Fruit fly (Drosophila melanogaster): ENCODE measurements around the gene CG13255.

CG13255 gene

DNA sequence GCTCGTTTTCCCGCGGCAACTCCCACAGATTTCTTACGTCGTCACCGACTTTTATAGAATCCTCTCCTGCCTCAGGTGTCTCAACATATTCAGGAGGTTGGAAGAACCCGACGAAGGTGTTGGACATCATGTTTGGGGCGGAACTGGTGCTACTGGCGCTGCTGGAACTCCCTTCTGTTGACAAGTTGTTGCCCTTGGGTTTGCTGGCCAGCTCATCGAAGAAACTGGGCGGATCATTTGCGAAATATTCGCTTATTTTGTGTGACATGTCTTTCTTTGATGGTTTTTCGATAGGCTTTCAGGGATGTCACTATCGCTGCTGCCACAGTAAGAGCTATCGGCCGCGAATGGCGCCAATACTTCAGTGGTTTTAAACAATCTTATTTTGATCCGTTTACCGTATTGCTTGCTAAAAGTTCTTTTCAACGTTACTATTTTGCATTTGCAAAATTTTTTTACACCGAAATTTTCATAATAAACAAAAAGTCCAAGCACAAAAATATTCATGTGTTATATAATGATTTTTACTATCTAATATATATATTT is 49.4 kb upstream of the CG13255 start, which contains the start of gene CG11396 (continued):
- peak; percentile 20 for TF ChIP-seq Ets97D (GFP tag; optimal IDR thresholded peaks at IDR 0.05)
- TF ChIP-seq CG4820 (GFP tag; optimal IDR thresholded peaks at IDR 0.05): no peak
- TF ChIP-seq Med (GFP tag): peak; percentile 81
- no peak for TF ChIP-seq HLH3B (GFP tag; IDR thresholded peaks at IDR 0.05)
- TF ChIP-seq CG12659 (GFP tag; optimal IDR thresholded peaks at IDR 0.05): no peak
- TF ChIP-seq CG17802 (tag; optimal IDR thresholded peaks at IDR 0.05): no peak
- TF ChIP-seq CrebB (tag; optimal IDR thresholded peaks at IDR 0.05): no peak
- TF ChIP-seq hbn (GFP tag; IDR thresholded peaks at IDR 0.05; ENCODE audit: partially characterized antibody): peak; percentile 96
- TF ChIP-seq trem (tag; optimal IDR thresholded peaks at IDR 0.05): peak; percentile 40
- peak; percentile 80 for TF ChIP-seq Dref (GFP tag; IDR thresholded peaks at IDR 0.05)
- no peak for TF ChIP-seq HmgD (GFP tag; optimal IDR thresholded peaks at IDR 0.05)
- TF ChIP-seq MBD-R2 (GFP tag; IDR thresholded peaks at IDR 0.05): peak; percentile 57
- no peak for TF ChIP-seq ac (GFP tag; optimal IDR thresholded peaks at IDR 0.05)
- TF ChIP-seq inv (GFP tag; IDR thresholded peaks at IDR 0.05; ENCODE audit: partially characterized antibody): peak; percentile 90
- TF ChIP-seq nerfin-2 (GFP tag; IDR thresholded peaks at IDR 0.05; ENCODE audit: partially characterized antibody): peak; percentile 79
- TF ChIP-seq lbe (GFP tag; optimal IDR thresholded peaks at IDR 0.05): no peak
- TF ChIP-seq CG7963 (GFP tag; IDR thresholded peaks at IDR 0.05; ENCODE audit: partially characterized antibody): peak; percentile 94
- peak; percentile 86 for TF ChIP-seq CG14860 (GFP tag; IDR thresholded peaks at IDR 0.05; ENCODE audit: partially characterized antibody)
- TF ChIP-seq Lhr (GFP tag; optimal IDR thresholded peaks at IDR 0.05): no peak
- no peak for TF ChIP-seq HLH54F (GFP tag; optimal IDR thresholded peaks at IDR 0.05)
- peak in 1 of 2 experiments; percentile 68 for TF ChIP-seq Pdp1 (GFP tag; optimal IDR thresholded peaks at IDR 0.05)
- TF ChIP-seq Atf6 (GFP tag; IDR thresholded peaks at IDR 0.05): no peak
- TF ChIP-seq chm (GFP tag; IDR thresholded peaks at IDR 0.05): no peak
- no peak for TF ChIP-seq Ptx1 (GFP tag; IDR thresholded peaks at IDR 0.05)
- TF ChIP-seq sens (GFP tag): peak; percentile 52
- peak; percentile 96 for TF ChIP-seq unc-4 (GFP tag; IDR thresholded peaks at IDR 0.05; ENCODE audit: partially characterized antibody)
- TF ChIP-seq CG10267 (tag; optimal IDR thresholded peaks at IDR 0.05): peak; percentile 14

DNA sequence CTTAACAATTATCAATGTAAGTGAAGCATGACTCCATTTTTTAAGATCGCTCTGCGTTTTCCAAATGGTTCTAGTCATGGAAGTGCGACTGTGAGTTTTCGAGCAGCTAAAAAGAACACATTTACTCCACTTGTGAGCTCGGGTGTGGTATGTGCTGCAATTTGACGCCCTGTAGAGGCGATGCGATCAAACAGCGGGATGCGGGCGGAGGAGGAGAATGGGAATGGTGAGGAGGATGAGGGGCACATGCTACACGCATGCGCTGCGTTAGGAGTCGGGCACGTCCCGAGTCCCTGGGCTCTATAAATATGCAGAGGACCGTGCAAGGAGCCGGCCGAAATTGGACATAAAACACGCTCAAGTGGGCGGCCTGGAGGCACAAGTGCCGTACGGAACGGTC is 48.0 kb upstream of the CG13255 start:
- TF ChIP-seq CG7839 (tag; optimal IDR thresholded peaks at IDR 0.05) (no peak), CG2889 (GFP tag; IDR thresholded peaks at IDR 0.05) (no peak), Six4 (GFP tag; optimal IDR thresholded peaks at IDR 0.05) (peak; percentile 23), Med (GFP tag) (peak; percentile 35), CG11696 (GFP tag; IDR thresholded peaks at IDR 0.05) (0 out of 2 replicates have a peak, but pooled peaks have one; percentile 23), HLHmδ (GFP tag; optimal IDR thresholded peaks at IDR 0.05) (peak; percentile 52), gcm (GFP tag; optimal IDR thresholded peaks at IDR 0.05) (peak; percentile 75), Ets65A (GFP tag) (peak; percentile 30), Hey (tag; optimal IDR thresholded peaks at IDR 0.05) (no peak), ewg (GFP tag; optimal IDR thresholded peaks at IDR 0.05) (peak; percentile 46), ci (GFP tag; IDR thresholded peaks at IDR 0.05) (0 out of 3 replicates have a peak, but pooled peaks have one; percentile 24), CG7963 (GFP tag; IDR thresholded peaks at IDR 0.05; ENCODE audit: partially characterized antibody) (no peak), crol (GFP tag; IDR thresholded peaks at IDR 0.05) (peak; percentile 91), twi (tag; optimal IDR thresholded peaks at IDR 0.05) (peak; percentile 99), pfk (GFP tag; optimal IDR thresholded peaks at IDR 0.05) (peak; percentile 3), HLH4C (GFP tag; IDR thresholded peaks at IDR 0.05; ENCODE audit: partially characterized antibody) (0 out of 3 replicates have a peak, but pooled peaks have one; percentile 30), Dll (GFP tag; IDR thresholded peaks at IDR 0.05; ENCODE audit: partially characterized antibody) (0 out of 4 replicates have a peak, but pooled peaks have one; percentile 25)

Measured in whole organism, embryonic.